Fruit fly (Drosophila melanogaster) whole organism, embryonic: Measurements from ENCODE around the gene CG5447.

Experiments
- Atf-2 ChIP-seq: fragments of 200-800 bp; sonication (Bioruptor generic); optimal IDR thresholded peaks from 2 replicates; lab custom pipeline; 2016; ENCODE audit warnings: missing biosample characterization, missing genetic modification characterization
- CG30403 ChIP-seq: fragments of 200-800 bp; sonication (Bioruptor generic); optimal IDR thresholded peaks from 3 replicates; lab custom pipeline; 2016; ENCODE audit warnings: missing biosample characterization, missing genetic modification characterization
- Hr78 ChIP-seq, 2 experiments: fragments of 200-800 bp in 1 of 2; fragments of >200 bp in 1 of 2; sonication (Bioruptor generic) in 1 of 2; optimal IDR thresholded peaks; 2 replicates each; lab custom pipeline; 2017 to 2019; ENCODE audit warnings: missing biosample characterization in 2 of 2, missing genetic modification characterization in 2 of 2, mild to moderate bottlenecking in 1 of 2, moderate library complexity in 1 of 2
- Kr ChIP-seq: fragments of 200-800 bp; sonication (Bioruptor generic); optimal IDR thresholded peaks from 2 replicates; lab custom pipeline; 2017; ENCODE audit warnings: missing biosample characterization, mild to moderate bottlenecking, missing genetic modification characterization
- Usf ChIP-seq: fragments of 200-800 bp; sonication (Bioruptor generic); optimal IDR thresholded peaks from 2 replicates; lab custom pipeline; 2017; ENCODE audit warnings: missing genotype, missing biosample characterization, missing genetic modification characterization
- nerfin-1 ChIP-seq: fragments of 200-800 bp; sonication (Bioruptor generic); optimal IDR thresholded peaks from 3 replicates; lab custom pipeline; 2019; ENCODE audit warnings: missing biosample characterization, mild to moderate bottlenecking, missing genetic modification characterization, moderate library complexity

- TF ChIP-seq nerfin-1 (tag; lab: Kevin White, UChicago) = no peak
- TF ChIP-seq Hr78 (GFP tag; optimal IDR thresholded peaks at IDR 0.05; lab: Kevin White, UChicago) = no peak
- TF ChIP-seq Usf (GFP tag; lab: Kevin White, UChicago) = no peak
- no peak for TF ChIP-seq Kr (GFP tag; lab: Kevin White, UChicago)
- TF ChIP-seq CG30403 (GFP tag; lab: Kevin White, UChicago) = no peak
- TF ChIP-seq Atf-2 (GFP tag; lab: Kevin White, UChicago) = no peak
Observed at dm6 chr3R:26440455-26441196, 11.7 kb upstream of the CG5447 start, which contains the start of gene tx.
